Worm (Caenorhabditis elegans): ENCODE data around the gene tbx-7.

The tbx-7 gene

DNA sequence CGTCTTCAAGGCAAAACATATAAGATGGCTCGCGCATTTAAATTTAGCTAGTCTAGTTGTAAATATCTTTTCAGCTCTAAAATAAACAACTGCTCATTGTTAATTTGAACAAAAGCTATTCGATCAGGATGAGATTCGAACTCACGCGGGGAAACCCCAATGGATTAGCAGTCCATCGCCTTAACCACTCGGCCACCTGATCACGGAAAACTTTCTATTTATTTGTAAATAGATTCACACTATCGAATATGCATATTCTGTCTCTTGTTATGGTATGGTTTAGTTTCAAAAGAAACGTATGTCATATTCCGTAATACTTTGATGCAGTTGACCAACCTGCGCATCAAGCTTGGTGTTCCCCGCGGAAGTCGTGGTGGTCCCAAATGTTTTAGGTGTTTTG, 27.8 kb upstream of the tbx-7 start:
- TF ChIP-seq elt-1 (tag; optimal IDR thresholded peaks at IDR 0.05): no peak
- TF ChIP-seq C34F6.9 (tag; optimal IDR thresholded peaks at IDR 0.05): no peak
- no peak for TF ChIP-seq snpc-4 (tag; optimal IDR thresholded peaks at IDR 0.05)
- TF ChIP-seq unc-39 (tag; optimal IDR thresholded peaks at IDR 0.05): no peak
- no peak for TF ChIP-seq ztf-1 (GFP tag; conservative IDR thresholded peaks at IDR 0.05)
- no peak for TF ChIP-seq mab-5 (tag; optimal IDR thresholded peaks at IDR 0.05)
- no peak for TF ChIP-seq Y55F3AM.14 (GFP tag; optimal IDR thresholded peaks at IDR 0.05)
- TF ChIP-seq mbf-1 (tag; optimal IDR thresholded peaks at IDR 0.05): no peak
- no peak for TF ChIP-seq nhr-25 (tag; optimal IDR thresholded peaks at IDR 0.05)
- no peak for TF ChIP-seq lin-11 (tag; optimal IDR thresholded peaks at IDR 0.05)
- TF ChIP-seq nhr-129 (tag; optimal IDR thresholded peaks at IDR 0.05): no peak
- TF ChIP-seq unc-62 (GFP tag; optimal IDR thresholded peaks at IDR 0.05): no peak
- TF ChIP-seq nhr-12 (tag; optimal IDR thresholded peaks at IDR 0.05): no peak
- TF ChIP-seq unc-55 (GFP tag; optimal IDR thresholded peaks at IDR 0.05): no peak
- no peak for TF ChIP-seq sma-3 (GFP tag; optimal IDR thresholded peaks at IDR 0.05)
- no peak for TF ChIP-seq mdl-1 (tag; optimal IDR thresholded peaks at IDR 0.05)
- TF ChIP-seq crh-2 (tag; optimal IDR thresholded peaks at IDR 0.05): no peak
- no peak for TF ChIP-seq skn-1 (tag; optimal IDR thresholded peaks at IDR 0.05)
- TF ChIP-seq nhr-77 (tag; optimal IDR thresholded peaks at IDR 0.05): no peak
- no peak for TF ChIP-seq nhr-6 (tag; optimal IDR thresholded peaks at IDR 0.05)

DNA sequence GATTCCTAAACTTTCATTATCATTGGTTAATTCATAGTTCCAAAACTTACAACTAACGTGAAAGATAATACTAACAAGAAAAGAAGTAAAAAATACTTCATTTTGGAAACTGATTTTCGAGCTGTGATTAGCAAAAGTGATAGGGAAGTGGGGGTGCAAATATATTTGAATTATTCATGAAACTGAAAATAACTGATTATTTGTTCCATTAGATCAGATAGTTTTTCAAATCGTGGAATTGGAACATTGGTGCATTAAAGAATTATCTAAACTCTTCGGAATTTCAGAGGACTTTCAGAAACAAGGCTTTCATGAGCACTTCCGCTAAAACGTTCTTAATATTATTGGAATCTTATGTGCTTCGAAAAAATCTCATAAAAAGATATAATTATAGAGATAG, 27.4 kb upstream of the tbx-7 start, which contains the start of gene F40H6.5:
F40H6.5 (minus strand) TSS at position 101 of the 400 bp plus-strand sequence.
- TF ChIP-seq C34F6.9 (tag; optimal IDR thresholded peaks at IDR 0.05): no peak

DNA sequence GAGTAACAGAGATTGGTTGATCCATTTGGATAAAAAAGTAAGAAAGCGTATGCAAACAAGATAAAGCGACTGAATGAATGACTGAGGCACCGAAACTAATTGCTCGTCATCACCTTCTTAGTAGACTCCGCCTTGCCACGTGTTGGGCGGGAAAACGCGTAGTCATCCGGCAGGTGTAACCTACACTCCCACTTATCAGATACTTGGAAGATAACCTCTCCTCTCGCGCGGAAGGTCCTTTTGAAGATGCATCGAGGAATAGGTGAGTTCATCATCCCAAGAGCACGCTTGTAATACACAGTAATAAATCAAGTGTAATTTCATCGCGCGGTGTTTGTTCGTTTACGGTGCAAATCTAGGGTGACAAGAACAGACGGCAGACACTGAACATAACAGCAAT, 18.5 kb upstream of the tbx-7 start, which contains the start of gene tbx-11:
tbx-11 (minus strand) TSS at position 101 of the 400 bp plus-strand sequence.
- TF ChIP-seq F13H6.1 (tag; optimal IDR thresholded peaks at IDR 0.05) (no peak), mbf-1 (tag; optimal IDR thresholded peaks at IDR 0.05) (no peak), ztf-11 (tag; optimal IDR thresholded peaks at IDR 0.05) (no peak), C34F6.9 (tag; optimal IDR thresholded peaks at IDR 0.05) (no peak), nhr-10 (tag; optimal IDR thresholded peaks at IDR 0.05) (no peak), Y55F3AM.14 (GFP tag; optimal IDR thresholded peaks at IDR 0.05) (no peak), nhr-6 (tag; optimal IDR thresholded peaks at IDR 0.05) (no peak), ztf-4 (tag; optimal IDR thresholded peaks at IDR 0.05) (no peak), lin-39 (tag; optimal IDR thresholded peaks at IDR 0.05) (no peak), ceh-82 (tag; optimal IDR thresholded peaks at IDR 0.05) (no peak), alr-1 (tag; optimal IDR thresholded peaks at IDR 0.05) (no peak), fos-1 (tag; optimal IDR thresholded peaks at IDR 0.05) (no peak), blmp-1 (tag; optimal IDR thresholded peaks at IDR 0.05; ENCODE audit: insufficient read depth) (no peak)

DNA sequence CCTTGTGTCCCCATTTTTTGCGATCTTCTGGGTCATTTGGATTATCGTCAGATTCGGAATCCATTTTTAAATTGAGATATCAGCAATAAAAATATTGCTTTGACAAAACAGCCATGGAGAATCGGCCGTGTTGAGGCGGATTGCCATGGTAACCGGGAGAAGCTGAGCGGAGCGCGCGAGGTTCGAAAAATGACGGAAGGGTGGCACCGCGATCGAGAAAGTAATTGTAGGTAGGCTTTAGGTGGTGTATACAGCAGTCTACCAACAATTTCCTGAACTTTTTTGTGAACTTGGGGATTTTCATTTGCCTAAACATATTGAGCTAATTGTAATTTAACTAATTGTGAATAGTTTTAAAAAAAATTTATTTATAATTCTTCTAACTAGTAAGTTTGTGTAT, 11.0 kb upstream of the tbx-7 start, which contains the start of gene ift-139:
ift-139 (minus strand) TSS at position 101 of the 400 bp plus-strand sequence.
- TF ChIP-seq ceh-82 (tag; optimal IDR thresholded peaks at IDR 0.05): no peak

DNA sequence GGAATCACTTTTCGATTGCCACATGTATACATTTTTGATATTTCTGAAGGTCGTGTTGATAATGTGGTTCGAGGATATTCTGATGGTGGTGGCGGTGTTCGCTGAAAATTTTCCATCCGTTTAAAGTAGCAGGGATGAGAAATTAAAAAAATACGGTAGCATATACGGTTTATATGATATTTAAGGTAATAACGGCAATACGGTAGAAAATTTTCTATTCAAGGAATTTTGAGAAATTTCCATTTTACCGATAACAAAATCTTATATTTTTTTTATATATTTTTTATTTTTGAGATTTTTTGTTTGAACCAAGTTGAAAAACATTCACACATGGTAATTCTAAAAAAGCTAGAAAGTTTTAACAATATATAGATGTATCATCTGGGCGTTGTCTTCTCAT, 2.2 kb upstream of the tbx-7 start, which contains the start of gene ZK328.6:
ZK328.6 (minus strand) TSS at position 101 of the 400 bp plus-strand sequence.
- TF ChIP-seq lin-13 (GFP tag; optimal IDR thresholded peaks at IDR 0.05): no peak
- no peak for TF ChIP-seq nhr-23 (tag; optimal IDR thresholded peaks at IDR 0.05)
- no peak for TF ChIP-seq ZK546.5 (tag; optimal IDR thresholded peaks at IDR 0.05)
- no peak for TF ChIP-seq mbf-1 (tag; optimal IDR thresholded peaks at IDR 0.05)
- no peak for TF ChIP-seq fos-1 (tag; optimal IDR thresholded peaks at IDR 0.05)
- TF ChIP-seq egl-27 (tag; optimal IDR thresholded peaks at IDR 0.05): no peak
- no peak for TF ChIP-seq elt-3 (tag; optimal IDR thresholded peaks at IDR 0.05)
- TF ChIP-seq R02D3.7 (tag; optimal IDR thresholded peaks at IDR 0.05): no peak
- no peak for TF ChIP-seq unc-39 (tag; optimal IDR thresholded peaks at IDR 0.05)
- TF ChIP-seq ztf-1 (GFP tag; conservative IDR thresholded peaks at IDR 0.05): no peak
- TF ChIP-seq Y55F3AM.14 (GFP tag; optimal IDR thresholded peaks at IDR 0.05): no peak
- TF ChIP-seq nhr-10 (tag; optimal IDR thresholded peaks at IDR 0.05): no peak
- TF ChIP-seq ceh-82 (tag; optimal IDR thresholded peaks at IDR 0.05): no peak
- TF ChIP-seq blmp-1 (tag; optimal IDR thresholded peaks at IDR 0.05; ENCODE audit: insufficient read depth): no peak
- TF ChIP-seq mdl-1 (tag; optimal IDR thresholded peaks at IDR 0.05): no peak
- TF ChIP-seq lin-39 (tag; optimal IDR thresholded peaks at IDR 0.05): no peak
- no peak for TF ChIP-seq ceh-16 (tag; optimal IDR thresholded peaks at IDR 0.05)
- TF ChIP-seq zag-1 (tag; optimal IDR thresholded peaks at IDR 0.05): no peak

All from whole organism, L2 larva.